Fruit fly (Drosophila melanogaster) whole organism: ENCODE data around the gene ncm.

Experiments used
- CG8478 ChIP-seq: fragments of >200 bp; optimal IDR thresholded peaks from 2 replicates; lab custom pipeline; 2018; ENCODE audit warnings: inconsistent platforms
- Dll ChIP-seq: fragments of >200 bp; optimal IDR thresholded peaks from 2 replicates; lab custom pipeline; 2017
- EcR ChIP-seq, 2 experiments: fragments of >200 bp; optimal IDR thresholded peaks; 2 replicates each; lab custom pipeline; 2017; ENCODE audit warnings: missing biosample characterization in 2 of 2, missing genetic modification characterization in 2 of 2, missing genetic modification reagents in 2 of 2
- pan ChIP-seq: fragments of >200 bp; optimal IDR thresholded peaks from 2 replicates; lab custom pipeline; 2017
- psq ChIP-seq: fragments of >200 bp; optimal IDR thresholded peaks from 2 replicates; lab custom pipeline; 2017
- usp ChIP-seq: fragments of >200 bp; optimal IDR thresholded peaks from 2 replicates; lab custom pipeline; 2017; ENCODE audit warnings: missing biosample characterization, missing genetic modification characterization, mixed read lengths

Gene ncm

DNA sequence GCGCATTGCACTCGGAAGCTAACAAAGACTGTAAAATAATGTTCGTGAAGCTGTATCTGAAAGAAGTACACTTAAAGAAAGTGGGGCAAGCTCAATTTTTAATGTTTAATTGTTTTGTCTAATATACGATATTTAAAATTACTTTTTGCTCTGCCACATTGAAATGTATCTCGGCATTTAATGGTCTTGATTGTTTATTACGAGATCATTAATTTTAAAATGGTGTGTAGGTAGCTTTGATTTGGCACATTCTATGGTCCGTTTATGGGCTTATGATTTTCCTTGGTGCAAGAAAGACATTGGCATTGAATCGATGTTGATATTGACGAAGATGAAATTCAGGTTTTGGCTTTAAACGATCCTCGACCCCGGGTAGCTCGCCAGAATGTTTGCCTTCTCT lies 14.9 kb upstream of the ncm start:
- TF ChIP-seq Dll (no peak), pan (lab: Kevin White, UChicago) (no peak), usp (GFP tag; lab: Kevin White, UChicago) (no peak), psq (lab: Kevin White, UChicago) (no peak)

DNA sequence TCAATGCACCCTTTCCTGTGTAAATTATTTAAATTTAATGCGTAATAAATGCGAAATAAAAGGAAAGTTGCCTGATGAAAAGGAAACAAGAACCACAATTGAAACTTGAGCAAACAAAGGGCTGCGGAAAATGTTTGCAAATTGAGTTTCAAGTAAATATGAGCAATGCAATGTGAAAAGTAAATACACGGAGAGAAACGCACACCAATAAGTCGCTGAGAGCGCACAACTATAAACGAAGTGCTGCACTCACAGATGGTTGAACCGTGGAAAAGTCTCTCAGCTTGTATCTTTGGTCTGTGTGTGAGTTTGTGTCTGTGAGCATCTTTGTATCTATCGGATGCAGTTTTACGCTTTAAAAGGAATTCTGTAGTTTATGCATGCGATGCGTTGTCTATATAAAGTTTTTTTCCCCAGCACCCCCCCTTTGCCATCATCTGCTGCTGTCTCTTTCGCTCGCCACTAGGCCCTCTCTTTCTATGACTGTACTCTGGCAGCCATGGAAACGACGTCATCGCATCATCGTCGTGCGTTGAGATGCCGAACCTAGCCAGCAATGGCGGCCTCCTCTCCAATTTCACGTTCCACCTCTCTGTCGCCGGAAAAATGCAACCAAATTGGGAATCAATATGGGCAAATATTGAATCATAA lies 11.1 kb upstream of the ncm start:
- TF ChIP-seq psq (lab: Kevin White, UChicago) (no peak), EcR (GFP tag; optimal IDR thresholded peaks at IDR 0.05; lab: Kevin White, UChicago) (peak in 1 of 2 experiments; percentile 84)

DNA sequence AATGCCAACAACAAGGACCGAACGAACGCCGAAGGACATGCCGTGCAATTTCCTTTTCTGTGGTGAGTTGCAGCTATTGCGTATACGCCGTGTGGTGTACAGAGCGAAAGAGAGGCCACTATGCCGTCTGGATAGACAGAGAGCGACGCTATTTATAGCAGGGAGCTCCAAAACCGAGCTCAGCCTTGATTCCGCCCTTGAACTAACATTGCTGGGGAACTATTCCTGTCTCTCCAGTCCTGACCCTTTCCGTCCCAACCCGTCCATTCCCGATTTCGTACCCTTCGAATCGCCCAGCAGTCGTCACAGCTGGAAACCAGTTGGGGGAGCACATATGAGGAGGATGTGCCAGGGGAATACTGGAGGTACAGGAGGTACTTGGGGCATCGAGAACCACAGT lies 9.8 kb upstream of the ncm start:
- peak in 1 of 2 experiments; percentile 41 for TF ChIP-seq EcR (GFP tag; optimal IDR thresholded peaks at IDR 0.05; lab: Kevin White, UChicago)
- TF ChIP-seq psq (lab: Kevin White, UChicago), result no peak

DNA sequence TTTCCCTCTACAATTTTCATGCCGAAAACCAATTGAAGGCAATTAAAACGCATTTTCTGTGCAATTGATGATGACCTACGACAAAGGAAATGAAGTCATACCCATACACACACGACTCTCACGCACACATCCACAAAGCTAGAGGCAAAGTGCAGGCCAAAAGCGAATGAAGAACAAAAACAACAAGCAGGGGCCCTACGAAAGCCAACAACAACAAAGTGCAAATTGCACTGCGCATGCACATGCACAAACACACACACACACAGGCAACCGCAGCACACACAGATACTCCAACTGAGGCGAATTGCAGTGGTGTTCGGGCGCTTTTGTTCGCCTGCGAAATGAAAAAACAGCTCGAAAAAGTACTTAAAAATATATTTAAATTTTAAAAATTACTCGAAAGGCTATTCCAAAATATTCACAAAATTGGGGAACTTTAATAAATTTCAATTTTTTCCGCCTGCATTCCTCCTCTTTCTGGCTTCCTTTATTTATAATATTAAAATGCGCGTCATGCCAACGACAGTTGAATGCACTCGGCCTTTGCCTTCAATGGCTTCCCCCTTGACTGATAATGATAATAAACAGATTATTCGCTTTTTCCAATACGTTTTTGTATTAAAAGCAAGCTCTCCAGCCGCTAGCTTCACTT lies 8.3 kb upstream of the ncm start:
- TF ChIP-seq psq (lab: Kevin White, UChicago) (no peak), CG8478 (no peak), EcR (GFP tag; optimal IDR thresholded peaks at IDR 0.05; lab: Kevin White, UChicago) (peak in 1 of 2 experiments; percentile 31)

DNA sequence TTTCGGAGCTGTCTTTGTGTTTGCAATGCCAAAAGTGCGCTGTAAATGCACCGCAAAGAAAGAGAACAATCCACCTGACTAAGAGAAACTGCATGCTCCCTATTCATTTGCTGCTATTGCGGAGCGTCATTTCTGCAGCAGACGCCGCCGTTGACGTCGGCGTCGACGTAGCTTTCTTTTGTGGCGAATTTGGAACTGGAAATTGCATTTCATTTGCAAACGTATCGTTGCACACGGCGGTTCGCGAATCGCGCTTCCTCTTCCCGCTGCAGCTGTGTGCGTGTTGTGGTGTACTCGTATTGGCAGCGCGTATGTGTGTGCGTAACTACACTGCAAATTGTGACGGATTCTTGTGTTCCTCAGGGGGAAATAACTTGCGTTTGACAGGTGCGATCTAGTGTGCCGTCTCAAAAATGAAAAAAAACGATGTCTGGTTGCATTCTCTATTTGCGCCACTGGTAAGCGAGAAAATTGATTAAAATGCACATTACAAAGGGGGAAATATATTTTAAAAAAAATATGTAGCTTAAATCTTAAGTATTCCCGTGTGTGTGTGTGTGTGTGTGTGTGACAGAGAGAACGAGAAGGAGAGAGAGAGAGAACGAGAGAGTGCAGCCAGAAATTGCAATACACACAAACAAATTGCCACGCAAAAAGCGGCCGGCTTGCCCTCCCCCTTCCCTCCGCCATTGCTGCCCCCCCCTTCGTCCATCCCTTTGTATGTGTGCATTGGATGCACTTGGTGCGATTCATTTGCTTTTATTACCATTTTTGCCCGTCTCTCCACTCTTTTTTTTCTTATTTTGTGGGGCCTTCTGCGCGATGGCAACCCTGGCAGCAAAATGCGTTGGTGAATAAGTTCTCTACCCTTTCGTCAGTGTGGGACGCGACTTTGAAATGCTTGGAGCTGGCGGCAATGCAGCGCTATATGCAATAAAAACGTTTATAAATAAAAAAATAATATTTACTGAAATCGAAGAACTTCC lies 7.0 kb upstream of the ncm start:
- TF ChIP-seq CG8478, result peak; percentile 86
- TF ChIP-seq Dll, result no peak
- peak in 1 of 2 experiments; percentile 41 for TF ChIP-seq EcR (GFP tag; optimal IDR thresholded peaks at IDR 0.05; lab: Kevin White, UChicago)

DNA sequence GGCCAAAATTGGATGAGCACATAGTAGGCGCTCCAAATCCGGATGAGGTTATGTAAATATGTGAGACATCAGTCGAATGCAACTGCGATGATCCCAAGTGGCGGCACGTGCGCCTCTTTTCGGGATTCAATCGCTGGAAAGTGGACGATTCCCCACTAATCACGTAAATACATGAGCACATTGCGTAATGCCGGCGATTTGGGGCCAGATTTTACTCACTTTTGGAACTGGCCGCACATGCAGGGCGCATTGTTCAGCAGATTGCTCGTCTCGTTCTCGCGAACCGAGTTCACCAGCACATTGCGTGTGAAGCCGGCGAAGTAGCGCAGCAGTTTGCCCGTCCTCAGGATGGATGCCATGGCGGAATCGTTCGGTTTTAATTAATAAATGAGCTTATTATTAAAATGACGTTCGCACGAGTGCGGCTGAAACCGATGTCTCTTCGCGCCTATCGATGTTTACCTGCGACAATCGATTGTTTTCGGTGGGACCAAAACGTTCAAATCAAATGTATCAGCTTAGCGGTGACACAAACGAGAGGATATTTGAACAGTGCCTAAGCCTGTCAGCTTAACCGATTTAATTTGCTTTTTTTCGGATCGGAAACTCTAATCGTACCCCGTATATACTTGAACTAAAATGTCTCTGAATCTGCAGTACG lies 5.5 kb upstream of the ncm start, which contains the start of the genes bsf and Ntf-2r:
TSS of gene bsf (minus strand) at position 460 of the 661 bp plus-strand sequence.
TSS of gene Ntf-2r (plus strand) at position 522 of the 661 bp plus-strand sequence.
- TF ChIP-seq usp (GFP tag; lab: Kevin White, UChicago), result no peak
- TF ChIP-seq Dll, result no peak
- no peak for TF ChIP-seq pan (lab: Kevin White, UChicago)
- TF ChIP-seq psq (lab: Kevin White, UChicago), result no peak
- no peak for TF ChIP-seq EcR (GFP tag; optimal IDR thresholded peaks at IDR 0.05; lab: Kevin White, UChicago)

DNA sequence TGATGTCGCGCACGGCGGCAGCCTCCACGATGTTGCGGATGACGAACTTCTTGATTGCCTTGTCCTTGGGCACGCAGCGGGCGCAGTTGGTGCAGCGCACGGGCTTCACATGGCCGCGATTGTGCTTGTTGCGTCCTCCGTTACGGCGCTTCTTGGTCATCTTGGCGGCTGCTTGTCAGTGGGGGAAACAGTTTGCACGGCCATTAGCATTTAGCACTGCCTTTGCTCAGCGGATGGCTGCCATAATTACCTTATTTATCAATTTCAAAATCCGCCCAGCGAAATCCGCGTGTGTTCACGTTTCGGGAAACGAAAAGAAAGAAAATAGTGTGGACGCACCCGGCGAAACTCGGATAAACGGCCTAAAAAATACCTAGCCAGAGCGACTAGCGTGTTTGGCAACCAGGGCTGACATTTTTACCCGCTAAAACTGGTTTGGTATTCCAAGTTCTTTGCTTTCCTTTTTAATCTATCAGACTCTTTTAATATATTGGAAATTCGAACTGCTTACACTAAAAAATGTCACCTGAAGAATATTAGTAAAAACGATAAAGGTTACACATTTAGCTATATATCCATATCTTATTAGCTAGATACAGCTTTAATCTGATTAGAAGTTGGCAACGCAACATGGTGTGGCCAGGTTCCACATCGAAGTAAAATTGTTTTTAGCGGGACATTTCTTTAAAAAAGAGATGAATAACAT lies 5.7 kb downstream of the ncm start, which contains the start of gene RpS26:
TSS of gene RpS26 (minus strand) at position 375 of the 706 bp plus-strand sequence.
- no peak for TF ChIP-seq EcR (GFP tag; optimal IDR thresholded peaks at IDR 0.05; lab: Kevin White, UChicago)
- TF ChIP-seq CG8478, result no peak
- no peak for TF ChIP-seq psq (lab: Kevin White, UChicago)
- TF ChIP-seq pan (lab: Kevin White, UChicago), result no peak
- TF ChIP-seq usp (GFP tag; lab: Kevin White, UChicago), result no peak
- no peak for TF ChIP-seq Dll

DNA sequence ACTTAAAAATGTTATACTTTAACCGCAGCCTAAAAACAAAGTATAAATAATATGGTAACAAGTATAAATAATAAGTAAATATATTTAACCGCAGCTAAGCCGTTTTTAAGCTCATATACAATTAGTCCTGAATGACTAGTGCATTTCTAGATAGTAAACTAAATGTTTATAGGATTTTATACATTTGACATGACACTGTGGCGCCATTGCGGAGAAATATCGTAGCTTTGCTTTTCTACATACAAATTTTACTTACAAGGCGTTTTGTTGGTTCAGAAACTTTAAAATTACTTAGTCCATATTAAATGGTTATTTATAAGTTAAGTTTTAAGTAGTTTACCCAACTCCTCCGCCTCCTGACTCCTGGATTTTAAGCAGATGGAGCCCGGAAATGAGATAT lies 7.5 kb downstream of the ncm start:
- no peak for TF ChIP-seq usp (GFP tag; lab: Kevin White, UChicago)
- TF ChIP-seq pan (lab: Kevin White, UChicago), result no peak
- TF ChIP-seq EcR (GFP tag; optimal IDR thresholded peaks at IDR 0.05; lab: Kevin White, UChicago), result no peak
- no peak for TF ChIP-seq psq (lab: Kevin White, UChicago)
- TF ChIP-seq CG8478, result no peak
- TF ChIP-seq Dll, result no peak

DNA sequence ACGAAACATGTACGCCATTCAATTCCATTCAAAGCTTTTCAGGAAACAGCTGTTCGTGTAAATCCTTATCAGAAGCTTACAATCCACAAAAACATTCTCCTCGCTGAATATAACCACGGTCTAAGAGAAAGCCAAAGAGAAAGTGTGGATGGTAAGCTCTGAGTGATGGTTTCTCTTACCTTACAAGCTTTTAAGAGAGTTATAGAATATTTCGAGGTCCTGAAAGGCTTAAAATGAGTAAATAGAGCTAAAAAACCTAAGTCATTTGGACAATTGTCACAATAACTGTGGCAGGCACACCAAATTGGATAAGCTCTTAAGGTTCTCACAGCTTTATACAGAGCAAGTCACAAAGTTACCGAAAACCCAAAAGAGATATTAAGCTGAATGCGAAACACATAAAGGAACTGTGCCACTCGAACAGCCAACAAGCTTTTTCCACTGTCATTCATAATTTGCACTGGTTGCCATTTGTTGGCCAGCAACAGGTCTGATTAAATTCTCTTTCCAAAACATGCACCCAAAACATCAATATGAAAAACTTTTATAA lies 53.4 kb downstream of the ncm start:
- TF ChIP-seq pan (lab: Kevin White, UChicago), result no peak
